In genomic region chr3R:18742358-18743269, dm6 we compare ENCODE assay signal across 3 fruit fly cellular contexts.
TF ChIP-seq lines count a peak whose summit lies in the region.

No protein-coding gene starts in this region.

TF ChIP-seq in whole organism, adult, 20 proteins besides CTCF, POLR2A, EP300 and RAD21 (continued from another document):
- no peak for TF ChIP-seq CG7045 (GFP tag; optimal IDR thresholded peaks at IDR 0.05; lab: Kevin White, UChicago)

TF ChIP-seq in whole organism, prepupa, 60 proteins besides CTCF, POLR2A, EP300 and RAD21 (continued from another document):
- TF ChIP-seq CG11902 (GFP tag; optimal IDR thresholded peaks at IDR 0.05; lab: Kevin White, UChicago) = peak; percentile 14
- TF ChIP-seq Ets96B (tag; optimal IDR thresholded peaks at IDR 0.05; lab: Kevin White, UChicago) = no peak
- TF ChIP-seq dsx (GFP tag; optimal IDR thresholded peaks at IDR 0.05; lab: Kevin White, UChicago; ENCODE audit: poor library complexity, severe bottlenecking) = no peak
- TF ChIP-seq CG15336 (GFP tag; IDR thresholded peaks at IDR 0.05; lab: Robert Waterston, UW) = peak; percentile 64
- TF ChIP-seq eg (GFP tag; IDR thresholded peaks at IDR 0.05; lab: Robert Waterston, UW) = peak; percentile 46; the same call in 1 of the 3 replicates
- TF ChIP-seq CG6163 (GFP tag; IDR thresholded peaks at IDR 0.05; lab: Robert Waterston, UW) = peak; percentile 46; the same call in 2 of the 3 replicates
- no peak for TF ChIP-seq CG11294 (GFP tag; IDR thresholded peaks at IDR 0.05; lab: Robert Waterston, UW)
- TF ChIP-seq acj6 (GFP tag; optimal IDR thresholded peaks at IDR 0.05; lab: Kevin White, UChicago) = peak; percentile 46
- peak; percentile 51 for TF ChIP-seq lz (GFP tag; optimal IDR thresholded peaks at IDR 0.05; lab: Kevin White, UChicago)
- peak; percentile 41 for TF ChIP-seq CG10631 (GFP tag; optimal IDR thresholded peaks at IDR 0.05; lab: Kevin White, UChicago)
- TF ChIP-seq svp (GFP tag; lab: Kevin White, UChicago) = peak; percentile 71
- no peak for TF ChIP-seq Gug (GFP tag; IDR thresholded peaks at IDR 0.05; lab: Robert Waterston, UW)
- no peak for TF ChIP-seq CG6854 (GFP tag; optimal IDR thresholded peaks at IDR 0.05; lab: Kevin White, UChicago)
- peak; percentile 56 for TF ChIP-seq Hr4 (GFP tag; optimal IDR thresholded peaks at IDR 0.05; lab: Kevin White, UChicago)
- TF ChIP-seq Ets21C (GFP tag; optimal IDR thresholded peaks at IDR 0.05; lab: Kevin White, UChicago) = peak; percentile 45
- TF ChIP-seq net (GFP tag; optimal IDR thresholded peaks at IDR 0.05; lab: Kevin White, UChicago) = no peak
- no peak for TF ChIP-seq CG6808 (GFP tag; optimal IDR thresholded peaks at IDR 0.05; lab: Kevin White, UChicago)
- TF ChIP-seq CG16779 (tag; optimal IDR thresholded peaks at IDR 0.05; lab: Kevin White, UChicago) = peak; percentile 1
- TF ChIP-seq Sox15 (GFP tag; optimal IDR thresholded peaks at IDR 0.05; lab: Kevin White, UChicago) = no peak
- no peak for TF ChIP-seq CG9139 (GFP tag; optimal IDR thresholded peaks at IDR 0.05; lab: Kevin White, UChicago)
- no peak for TF ChIP-seq CG3032 (tag; optimal IDR thresholded peaks at IDR 0.05; lab: Kevin White, UChicago)
- TF ChIP-seq ss (GFP tag; optimal IDR thresholded peaks at IDR 0.05; lab: Kevin White, UChicago) = no peak
- peak; percentile 75 for TF ChIP-seq Eip78C (GFP tag; lab: Kevin White, UChicago)
- TF ChIP-seq cyc (GFP tag; optimal IDR thresholded peaks at IDR 0.05; lab: Kevin White, UChicago) = peak; percentile 66
- TF ChIP-seq vri (GFP tag; optimal IDR thresholded peaks at IDR 0.05; lab: Kevin White, UChicago) = peak; percentile 63
- TF ChIP-seq CG31627 (GFP tag; optimal IDR thresholded peaks at IDR 0.05; lab: Kevin White, UChicago) = peak; percentile 67
- TF ChIP-seq OdsH (GFP tag; optimal IDR thresholded peaks at IDR 0.05; lab: Kevin White, UChicago) = peak; percentile 49
- no peak for TF ChIP-seq spab (GFP tag; optimal IDR thresholded peaks at IDR 0.05; lab: Kevin White, UChicago)
- peak; percentile 65 for TF ChIP-seq Sox102F (GFP tag; optimal IDR thresholded peaks at IDR 0.05; lab: Kevin White, UChicago)
- no peak for TF ChIP-seq CG11762 (GFP tag; optimal IDR thresholded peaks at IDR 0.05; lab: Kevin White, UChicago; ENCODE audit: insufficient read depth)
- TF ChIP-seq Lpt (GFP tag; optimal IDR thresholded peaks at IDR 0.05; lab: Kevin White, UChicago) = no peak
- TF ChIP-seq Hr39 (GFP tag; optimal IDR thresholded peaks at IDR 0.05; lab: Kevin White, UChicago) = peak; percentile 64
- TF ChIP-seq Hr38 (GFP tag; optimal IDR thresholded peaks at IDR 0.05; lab: Kevin White, UChicago) = no peak
- peak; percentile 65 for TF ChIP-seq esn (GFP tag; optimal IDR thresholded peaks at IDR 0.05; lab: Kevin White, UChicago)
- no peak for TF ChIP-seq CG8632 (GFP tag; optimal IDR thresholded peaks at IDR 0.05; lab: Kevin White, UChicago)
- TF ChIP-seq Blimp-1 (GFP tag; optimal IDR thresholded peaks at IDR 0.05; lab: Kevin White, UChicago) = no peak
- TF ChIP-seq Smox (GFP tag; optimal IDR thresholded peaks at IDR 0.05; lab: Kevin White, UChicago) = peak; percentile 75
- no peak for TF ChIP-seq CG7368 (GFP tag; optimal IDR thresholded peaks at IDR 0.05; lab: Kevin White, UChicago)
- peak; percentile 52 for TF ChIP-seq Eip75B (GFP tag; optimal IDR thresholded peaks at IDR 0.05; lab: Kevin White, UChicago)
- TF ChIP-seq fd59A (GFP tag; optimal IDR thresholded peaks at IDR 0.05; lab: Kevin White, UChicago) = no peak
- TF ChIP-seq CG3919 (GFP tag; optimal IDR thresholded peaks at IDR 0.05; lab: Kevin White, UChicago) = peak; percentile 52

TF ChIP-seq in whole organism, wandering third instar larva, 38 proteins besides CTCF, POLR2A, EP300 and RAD21 (continued from another document):
- peak; percentile 51 for TF ChIP-seq Sp1 (GFP tag; optimal IDR thresholded peaks at IDR 0.05; lab: Kevin White, UChicago)
- TF ChIP-seq Dif (GFP tag; optimal IDR thresholded peaks at IDR 0.05; lab: Kevin White, UChicago; ENCODE audit: partially characterized antibody) = peak; percentile 80
- TF ChIP-seq CG32264 (GFP tag; optimal IDR thresholded peaks at IDR 0.05; lab: Kevin White, UChicago) = no peak
- no peak for TF ChIP-seq Abd-B (GFP tag; optimal IDR thresholded peaks at IDR 0.05; lab: Kevin White, UChicago)
- peak; percentile 24 for TF ChIP-seq Jra (GFP tag; optimal IDR thresholded peaks at IDR 0.05; lab: Kevin White, UChicago)
- TF ChIP-seq usp (GFP tag; optimal IDR thresholded peaks at IDR 0.05; lab: Kevin White, UChicago) = no peak
- TF ChIP-seq CG9705 (GFP tag; optimal IDR thresholded peaks at IDR 0.05; lab: Kevin White, UChicago) = peak; percentile 16
- peak; percentile 12 for TF ChIP-seq N (GFP tag; optimal IDR thresholded peaks at IDR 0.05; lab: Kevin White, UChicago)
- TF ChIP-seq CrebA (GFP tag; optimal IDR thresholded peaks at IDR 0.05; lab: Kevin White, UChicago; ENCODE audit: borderline replicate concordance) = no peak
- peak; percentile 52 for TF ChIP-seq Vsx2 (GFP tag; optimal IDR thresholded peaks at IDR 0.05; lab: Kevin White, UChicago; ENCODE audit: partially characterized antibody)
- peak; percentile 55 for TF ChIP-seq dmrt93B (GFP tag; optimal IDR thresholded peaks at IDR 0.05; lab: Kevin White, UChicago)
- TF ChIP-seq Hr78 (GFP tag; optimal IDR thresholded peaks at IDR 0.05; lab: Kevin White, UChicago) = no peak
- TF ChIP-seq sv (GFP tag; optimal IDR thresholded peaks at IDR 0.05; lab: Kevin White, UChicago) = no peak
- TF ChIP-seq Hnf4 (GFP tag; optimal IDR thresholded peaks at IDR 0.05; lab: Kevin White, UChicago) = peak; percentile 62
TF ChIP-seq in whole organism, wandering third instar larva: peak in this region for 22.
